Fruit fly (Drosophila melanogaster): ENCODE results near the gene Usp7.

dm6 chrX:11987664-11988063 lies 41.2 kb downstream of the Usp7 start, which contains the start of gene gd:
- TF ChIP-seq CG13123 (GFP tag; optimal IDR thresholded peaks at IDR 0.05), result no peak
- TF ChIP-seq CG17612 (GFP tag; IDR thresholded peaks at IDR 0.05), result no peak
- TF ChIP-seq insv (GFP tag; optimal IDR thresholded peaks at IDR 0.05), result no peak
- TF ChIP-seq CG10267 (tag; optimal IDR thresholded peaks at IDR 0.05), result no peak
